Fruit fly (Drosophila melanogaster) whole organism, prepupa: ENCODE data around the gene Larp4B.

ENCODE experiments used
- Blimp-1 ChIP-seq: fragments of 200-800 bp; sonication (Bioruptor generic); optimal IDR thresholded peaks from 3 replicates; lab custom pipeline; 2017; ENCODE audit warnings: missing biosample characterization, missing genetic modification characterization, mild to moderate bottlenecking, moderate library complexity, missing genetic modification reagents
- CG10631 ChIP-seq: fragments of 200-800 bp; sonication (Bioruptor generic); optimal IDR thresholded peaks from 2 replicates; lab custom pipeline; 2016; ENCODE audit warnings: missing biosample characterization, missing genetic modification characterization
- CG11294 ChIP-seq: fragments of 200-800 bp; sonication (Bioruptor generic); IDR thresholded peaks from 2 replicates; pipeline ENCODE4 v1.3.6; 2022; ENCODE audit warnings: missing biosample characterization, missing genetic modification characterization
- CG11762 ChIP-seq: fragments of 200-800 bp; sonication (Bioruptor generic); optimal IDR thresholded peaks from 3 replicates; lab custom pipeline; 2016; ENCODE audit warnings: missing biosample characterization, missing genetic modification characterization; ENCODE audit not compliant: insufficient read depth
- CG15336 ChIP-seq: fragments of 200-800 bp; sonication (Bioruptor generic); IDR thresholded peaks from 2 replicates; pipeline ENCODE4 v1.3.6; 2022; ENCODE audit warnings: missing biosample characterization, missing genetic modification characterization
- CG16779 ChIP-seq: fragments of 200-800 bp; sonication (Bioruptor generic); optimal IDR thresholded peaks from 3 replicates; lab custom pipeline; 2017; ENCODE audit warnings: missing biosample characterization, mild to moderate bottlenecking, missing genetic modification characterization
- CG31627 ChIP-seq: fragments of 200-800 bp; sonication (Bioruptor generic); optimal IDR thresholded peaks from 3 replicates; lab custom pipeline; 2016; ENCODE audit warnings: missing biosample characterization, missing genetic modification characterization
- CG32006 ChIP-seq: fragments of 200-800 bp; sonication (Bioruptor generic); optimal IDR thresholded peaks from 3 replicates; lab custom pipeline; 2017; ENCODE audit warnings: missing biosample characterization, mild to moderate bottlenecking, missing genetic modification characterization
- CG34406 ChIP-seq: fragments of 200-800 bp; sonication (Bioruptor generic); optimal IDR thresholded peaks from 3 replicates; lab custom pipeline; 2016; ENCODE audit warnings: missing biosample characterization, missing genetic modification characterization
- CG3919 ChIP-seq: fragments of 200-800 bp; sonication (Bioruptor generic); optimal IDR thresholded peaks from 3 replicates; lab custom pipeline; 2016; ENCODE audit warnings: missing biosample characterization, missing genetic modification characterization
- CG4318 ChIP-seq: fragments of 200-800 bp; sonication (Bioruptor generic); optimal IDR thresholded peaks from 3 replicates; lab custom pipeline; 2017; ENCODE audit warnings: missing biosample characterization, mild to moderate bottlenecking, missing genetic modification characterization
- CG6276 ChIP-seq: fragments of 200-800 bp; sonication (Bioruptor generic); optimal IDR thresholded peaks from 2 replicates; lab custom pipeline; 2017; ENCODE audit warnings: missing biosample characterization, mild to moderate bottlenecking, missing genetic modification characterization
- CG6792 ChIP-seq: fragments of 200-800 bp; sonication (Bioruptor generic); optimal IDR thresholded peaks from 3 replicates; lab custom pipeline; 2016; ENCODE audit warnings: missing biosample characterization, missing genetic modification characterization
- CG6808 ChIP-seq: fragments of 200-800 bp; sonication (Bioruptor generic); optimal IDR thresholded peaks from 3 replicates; lab custom pipeline; 2017; ENCODE audit warnings: missing biosample characterization, missing genetic modification characterization, mild to moderate bottlenecking, moderate library complexity, missing genetic modification reagents
- CG6854 ChIP-seq: fragments of 200-800 bp; sonication (Bioruptor generic); optimal IDR thresholded peaks from 2 replicates; lab custom pipeline; 2017; ENCODE audit warnings: missing biosample characterization, mild to moderate bottlenecking, missing genetic modification characterization
- CG7368 ChIP-seq: fragments of 200-800 bp; sonication (Bioruptor generic); optimal IDR thresholded peaks from 3 replicates; lab custom pipeline; 2016; ENCODE audit warnings: missing biosample characterization, missing genetic modification characterization
- CG8119 ChIP-seq: fragments of 200-800 bp; sonication (Bioruptor generic); IDR thresholded peaks from 3 replicates; pipeline ENCODE4 v1.3.6; 2022; ENCODE audit warnings: missing biosample characterization, missing genetic modification characterization
- CG8319 ChIP-seq: fragments of 200-800 bp; sonication (Bioruptor generic); optimal IDR thresholded peaks from 3 replicates; lab custom pipeline; 2016; ENCODE audit warnings: missing biosample characterization, missing genetic modification characterization
- CG8632 ChIP-seq: fragments of 200-800 bp; sonication (Bioruptor generic); optimal IDR thresholded peaks from 3 replicates; lab custom pipeline; 2016; ENCODE audit warnings: missing biosample characterization, missing genetic modification characterization
- CG9139 ChIP-seq: fragments of 200-800 bp; sonication (Bioruptor generic); optimal IDR thresholded peaks from 3 replicates; lab custom pipeline; 2017; ENCODE audit warnings: missing biosample characterization, mild to moderate bottlenecking, missing genetic modification characterization
- Eip75B ChIP-seq: fragments of 200-800 bp; sonication (Bioruptor generic); optimal IDR thresholded peaks from 3 replicates; lab custom pipeline; 2016; ENCODE audit warnings: missing biosample characterization, missing genetic modification characterization
- Eip78C ChIP-seq: fragments of 200-800 bp; sonication (Bioruptor generic); peaks from one replicate; lab custom pipeline; 2016; ENCODE audit warnings: missing biosample characterization, missing genetic modification characterization
- Eip93F ChIP-seq: fragments of 200-800 bp; sonication (Bioruptor generic); optimal IDR thresholded peaks from 2 replicates; lab custom pipeline; 2016; ENCODE audit warnings: missing biosample characterization, mild to moderate bottlenecking, missing genetic modification characterization
- Ets21C ChIP-seq: fragments of 200-800 bp; sonication (Bioruptor generic); optimal IDR thresholded peaks from 3 replicates; lab custom pipeline; 2016; ENCODE audit warnings: missing biosample characterization, missing genetic modification characterization
- Ets96B ChIP-seq: fragments of 200-800 bp; optimal IDR thresholded peaks from 2 replicates; lab custom pipeline; 2019; ENCODE audit warnings: missing biosample characterization, mild to moderate bottlenecking, missing genetic modification characterization, moderate library complexity
- Gug ChIP-seq: fragments of 200-800 bp; sonication (Bioruptor generic); IDR thresholded peaks from 2 replicates; pipeline ENCODE4 v1.3.6; 2022; ENCODE audit warnings: missing biosample characterization, missing genetic modification characterization
- Hr38 ChIP-seq: sonication (Bioruptor generic); optimal IDR thresholded peaks from 2 replicates; lab custom pipeline; 2016; ENCODE audit warnings: missing biosample characterization, missing genetic modification characterization
- Hr39 ChIP-seq: fragments of 200-800 bp; sonication (Bioruptor generic); optimal IDR thresholded peaks from 2 replicates; lab custom pipeline; 2016; ENCODE audit warnings: missing biosample characterization, missing genetic modification characterization
- Hr4 ChIP-seq: fragments of 200-800 bp; sonication (Bioruptor generic); optimal IDR thresholded peaks from 3 replicates; lab custom pipeline; 2016; ENCODE audit warnings: missing biosample characterization, missing genetic modification characterization
- Sox102F ChIP-seq: fragments of 200-800 bp; sonication (Bioruptor generic); optimal IDR thresholded peaks from 2 replicates; lab custom pipeline; 2016; ENCODE audit warnings: missing biosample characterization, mild to moderate bottlenecking, missing genetic modification characterization
- Sox15 ChIP-seq: fragments of 200-800 bp; sonication (Bioruptor generic); optimal IDR thresholded peaks from 3 replicates; lab custom pipeline; 2016; ENCODE audit warnings: missing biosample characterization, missing genetic modification characterization
- achi ChIP-seq: fragments of 200-800 bp; sonication (Bioruptor generic); optimal IDR thresholded peaks from 3 replicates; lab custom pipeline; 2016; ENCODE audit warnings: missing biosample characterization, missing genetic modification characterization
- acj6 ChIP-seq: fragments of 200-800 bp; sonication (Bioruptor generic); optimal IDR thresholded peaks from 3 replicates; lab custom pipeline; 2016; ENCODE audit warnings: missing biosample characterization, missing genetic modification characterization
- cyc ChIP-seq: fragments of 200-800 bp; sonication (Bioruptor generic); optimal IDR thresholded peaks from 3 replicates; lab custom pipeline; 2016; ENCODE audit warnings: missing biosample characterization, missing genetic modification characterization
- dac ChIP-seq: fragments of 200-800 bp; sonication (Bioruptor generic); optimal IDR thresholded peaks from 2 replicates; lab custom pipeline; 2017; ENCODE audit warnings: missing biosample characterization, mild to moderate bottlenecking, missing genetic modification characterization
- dsx ChIP-seq: fragments of 200-800 bp; optimal IDR thresholded peaks from 3 replicates; lab custom pipeline; 2019; ENCODE audit warnings: missing biosample characterization, mild to moderate bottlenecking, missing genetic modification characterization, moderate library complexity; ENCODE audit not compliant: poor library complexity, severe bottlenecking
- esn ChIP-seq: fragments of 200-800 bp; sonication (Bioruptor generic); optimal IDR thresholded peaks from 2 replicates; lab custom pipeline; 2016; ENCODE audit warnings: missing biosample characterization, mild to moderate bottlenecking, missing genetic modification characterization, moderate library complexity
- fd59A ChIP-seq: fragments of 200-800 bp; sonication (Bioruptor generic); optimal IDR thresholded peaks from 2 replicates; lab custom pipeline; 2017; ENCODE audit warnings: missing biosample characterization, mild to moderate bottlenecking, missing genetic modification characterization, missing genetic modification reagents
- fd85E ChIP-seq: fragments of 200-800 bp; sonication (Bioruptor generic); optimal IDR thresholded peaks from 3 replicates; lab custom pipeline; 2016; ENCODE audit warnings: missing biosample characterization, missing genetic modification characterization
- fkh ChIP-seq: fragments of 200-800 bp; sonication (Bioruptor generic); optimal IDR thresholded peaks from 3 replicates; lab custom pipeline; 2017; ENCODE audit warnings: missing biosample characterization, mild to moderate bottlenecking, missing genetic modification characterization, moderate library complexity
- lz ChIP-seq: fragments of 200-800 bp; sonication (Bioruptor generic); optimal IDR thresholded peaks from 3 replicates; lab custom pipeline; 2016; ENCODE audit warnings: missing biosample characterization, missing genetic modification characterization
- net ChIP-seq: fragments of 200-800 bp; sonication (Bioruptor generic); optimal IDR thresholded peaks from 3 replicates; lab custom pipeline; 2016; ENCODE audit warnings: missing biosample characterization, missing genetic modification characterization
- salr ChIP-seq, 2 experiments: fragments of 200-800 bp; sonication (Bioruptor generic); optimal IDR thresholded peaks; 3 replicates each; lab custom pipeline; 2016 to 2018; ENCODE audit warnings: missing biosample characterization in 2 of 2, missing genetic modification characterization in 2 of 2, mild to moderate bottlenecking in 1 of 2
- spab ChIP-seq: fragments of 200-800 bp; sonication (Bioruptor generic); optimal IDR thresholded peaks from 2 replicates; lab custom pipeline; 2017; ENCODE audit warnings: missing biosample characterization, mild to moderate bottlenecking, missing genetic modification characterization, missing genetic modification reagents
- ss ChIP-seq, 2 experiments: fragments of 200-800 bp; sonication (Bioruptor generic); optimal IDR thresholded peaks; 2 replicates in 1 of 2; 3 replicates in 1 of 2; lab custom pipeline; 2017 to 2018; ENCODE audit warnings: mild to moderate bottlenecking in 2 of 2, missing biosample characterization in 2 of 2, missing genetic modification characterization in 2 of 2, moderate library complexity in 1 of 2
- svp ChIP-seq: fragments of 200-800 bp; sonication (Bioruptor generic); peaks from one replicate; lab custom pipeline; 2016; ENCODE audit warnings: missing biosample characterization, missing genetic modification characterization
- topi ChIP-seq: fragments of 200-800 bp; sonication (Bioruptor generic); optimal IDR thresholded peaks from 3 replicates; lab custom pipeline; 2016; ENCODE audit warnings: missing biosample characterization, missing genetic modification characterization
- vri ChIP-seq: fragments of 200-800 bp; sonication (Bioruptor generic); optimal IDR thresholded peaks from 3 replicates; lab custom pipeline; 2016; ENCODE audit warnings: missing biosample characterization, mild to moderate bottlenecking, missing genetic modification characterization

The Larp4B gene

dm6 chr3L:3194059-3194458 lies 30.6 kb upstream of the Larp4B start (continued):
- TF ChIP-seq Hr38 (GFP tag; lab: Kevin White, UChicago) (no peak), Sox15 (GFP tag; lab: Kevin White, UChicago) (peak; percentile 88), acj6 (GFP tag; lab: Kevin White, UChicago) (peak; percentile 97), CG11762 (peak; percentile 97), CG32006 (GFP tag; lab: Kevin White, UChicago) (peak; percentile 99), Sox102F (GFP tag; lab: Kevin White, UChicago) (peak; percentile 97), CG15336 (GFP tag; lab: Robert Waterston, UW) (peak; percentile 99), fkh (peak; percentile 15), achi (peak; percentile 98), topi (GFP tag; lab: Kevin White, UChicago) (peak; percentile 96), salr (GFP tag; optimal IDR thresholded peaks at IDR 0.05; lab: Kevin White, UChicago) (peak; percentile 89 to 97), Blimp-1 (GFP tag; lab: Kevin White, UChicago) (peak; percentile 85), net (GFP tag; lab: Kevin White, UChicago) (peak; percentile 98), CG6276 (GFP tag; lab: Kevin White, UChicago) (peak; percentile 98), CG11294 (GFP tag; lab: Robert Waterston, UW) (peak; percentile 94), Ets96B (peak; percentile 95), dac (peak; percentile 95), vri (peak; percentile 94)
- TF ChIP-seq, all 60 proteins: peak for 59

dm6 chr3L:3197464-3197863 lies 27.2 kb upstream of the Larp4B start, which contains the start of gene CG14966:
Gene CG14966, minus strand, starts transcription at chr3L:3197631.
- peak in 1 of 2 experiments; percentile 23 for TF ChIP-seq ss (GFP tag; optimal IDR thresholded peaks at IDR 0.05; lab: Kevin White, UChicago)
- no peak for TF ChIP-seq Sox102F (GFP tag; lab: Kevin White, UChicago)
- no peak for TF ChIP-seq Gug (GFP tag; lab: Robert Waterston, UW)
- TF ChIP-seq CG6854 (GFP tag; lab: Kevin White, UChicago), result peak; percentile 26
- TF ChIP-seq dsx, result peak; percentile 9
- no peak for TF ChIP-seq Eip75B (GFP tag; lab: Kevin White, UChicago)
- peak; percentile 17 for TF ChIP-seq cyc (GFP tag; lab: Kevin White, UChicago)
- TF ChIP-seq Blimp-1 (GFP tag; lab: Kevin White, UChicago), result no peak
- TF ChIP-seq achi, result no peak
- no peak for TF ChIP-seq CG6792 (GFP tag; lab: Kevin White, UChicago)
- peak; percentile 28 for TF ChIP-seq CG31627 (GFP tag; lab: Kevin White, UChicago)
- peak; percentile 65 for TF ChIP-seq svp (GFP tag; lab: Kevin White, UChicago)
- TF ChIP-seq CG8632 (GFP tag; lab: Kevin White, UChicago), result no peak
- no peak for TF ChIP-seq CG8319
- TF ChIP-seq CG32006 (GFP tag; lab: Kevin White, UChicago), result no peak
- TF ChIP-seq Hr39 (GFP tag; lab: Kevin White, UChicago), result peak; percentile 20
- TF ChIP-seq net (GFP tag; lab: Kevin White, UChicago), result no peak
- no peak for TF ChIP-seq Sox15 (GFP tag; lab: Kevin White, UChicago)
- TF ChIP-seq CG3919, result no peak
- no peak for TF ChIP-seq CG16779
- no peak for TF ChIP-seq CG7368 (GFP tag; lab: Kevin White, UChicago)
- peak; percentile 45 for TF ChIP-seq esn (GFP tag; lab: Kevin White, UChicago)
- TF ChIP-seq Eip93F, result no peak
- TF ChIP-seq spab (GFP tag; lab: Kevin White, UChicago), result no peak
- TF ChIP-seq Eip78C (GFP tag; lab: Kevin White, UChicago), result peak; percentile 56
- no peak for TF ChIP-seq CG6276 (GFP tag; lab: Kevin White, UChicago)
- no peak for TF ChIP-seq Hr4 (GFP tag; lab: Kevin White, UChicago)
- TF ChIP-seq vri, result no peak
- no peak for TF ChIP-seq salr (GFP tag; optimal IDR thresholded peaks at IDR 0.05; lab: Kevin White, UChicago)
- no peak for TF ChIP-seq fkh
- TF ChIP-seq CG4318 (GFP tag; lab: Kevin White, UChicago), result no peak
- no peak for TF ChIP-seq CG9139
- no peak for TF ChIP-seq Hr38 (GFP tag; lab: Kevin White, UChicago)
- TF ChIP-seq CG15336 (GFP tag; lab: Robert Waterston, UW), result no peak
- TF ChIP-seq CG8119 (GFP tag; lab: Robert Waterston, UW), result no peak
- no peak for TF ChIP-seq acj6 (GFP tag; lab: Kevin White, UChicago)
- peak; percentile 5 for TF ChIP-seq Ets21C (GFP tag; lab: Kevin White, UChicago)
- no peak for TF ChIP-seq CG10631 (GFP tag; lab: Kevin White, UChicago)
- TF ChIP-seq dac, result no peak
- TF ChIP-seq CG34406, result no peak
- TF ChIP-seq fd85E (GFP tag; lab: Kevin White, UChicago), result no peak
- no peak for TF ChIP-seq fd59A (GFP tag; lab: Kevin White, UChicago)
- peak; percentile 3 for TF ChIP-seq CG6808 (GFP tag; lab: Kevin White, UChicago)
- TF ChIP-seq lz (GFP tag; lab: Kevin White, UChicago), result peak; percentile 38
